Worm (Caenorhabditis elegans) whole organism, L4/young adult: Measurements from ENCODE around the gene B0563.5.

Source experiments
- W03F9.2 ChIP-seq: fragments of 150-350 bp; optimal IDR thresholded peaks from 2 replicates; lab custom pipeline; 2014; ENCODE audit warnings: missing biosample characterization, missing genetic modification characterization
- dao-5 ChIP-seq: sonication (generic microtip); optimal IDR thresholded peaks from 2 replicates; lab custom pipeline; 2016; ENCODE audit warnings: missing genotype, missing genetic modification characterization, moderate library complexity, missing compliant biosample characterization
- him-1 ChIP-seq: sonication (generic microtip); optimal IDR thresholded peaks from 2 replicates; lab custom pipeline; 2016; ENCODE audit warnings: missing genotype, missing genetic modification reagents, missing genetic modification characterization, missing compliant biosample characterization

B0563.5 gene

DNA sequence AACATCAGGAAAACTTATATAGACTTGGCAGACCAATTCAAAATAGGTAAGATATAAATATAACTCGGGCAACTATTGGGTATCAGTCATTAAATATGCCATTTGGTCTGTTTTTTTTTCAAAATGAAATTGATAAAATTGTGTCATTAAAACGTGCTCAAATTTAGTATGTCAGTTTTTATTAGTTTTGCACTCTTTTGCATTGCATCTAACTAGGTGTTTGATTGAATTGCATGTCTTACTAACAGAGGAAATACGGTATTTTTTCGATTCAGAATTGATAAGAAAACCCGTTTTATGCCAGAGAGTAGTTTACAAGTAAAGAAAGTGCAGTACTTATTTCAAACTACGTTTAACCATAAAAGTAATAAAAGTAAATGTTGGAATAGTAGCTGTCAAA, 9.8 kb downstream of the B0563.5 start:
- no peak for TF ChIP-seq W03F9.2 (tag; lab: Kevin White, UChicago)
- TF ChIP-seq dao-5 (tag; lab: Kevin White, UChicago): no peak
- TF ChIP-seq him-1: no peak

DNA sequence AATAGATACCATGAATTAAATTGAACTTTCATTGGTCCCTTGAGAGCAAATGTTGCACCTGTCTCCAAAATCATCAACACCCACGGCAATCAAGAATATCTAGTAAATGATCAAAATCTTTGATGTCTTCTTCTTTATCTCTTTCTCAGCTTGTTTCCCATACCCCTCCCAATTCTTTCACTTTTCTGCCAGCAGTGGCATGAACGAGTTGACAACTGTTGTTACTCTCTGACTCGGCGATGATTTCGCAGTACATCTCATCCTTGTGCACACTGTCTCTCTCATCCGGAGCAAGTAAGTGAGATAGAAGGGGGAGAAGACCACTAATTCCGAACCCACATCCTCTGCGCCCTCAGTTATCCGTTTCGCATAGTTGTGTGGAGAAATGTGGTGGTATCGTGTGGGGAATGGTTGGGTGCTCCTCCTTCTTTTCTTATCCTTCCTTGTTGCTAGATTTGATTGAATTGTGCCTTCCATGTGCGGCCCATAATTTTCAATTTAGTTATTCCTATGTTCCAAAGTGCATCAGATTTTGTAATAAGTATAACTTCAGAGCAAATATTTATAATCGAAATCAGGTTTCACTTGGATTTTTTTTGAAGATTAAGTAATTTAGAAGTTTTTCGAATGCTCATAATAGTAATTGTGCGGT, 15.4 kb downstream of the B0563.5 start:
- TF ChIP-seq him-1 (no peak), W03F9.2 (tag; lab: Kevin White, UChicago) (no peak), dao-5 (tag; lab: Kevin White, UChicago) (no peak)

DNA sequence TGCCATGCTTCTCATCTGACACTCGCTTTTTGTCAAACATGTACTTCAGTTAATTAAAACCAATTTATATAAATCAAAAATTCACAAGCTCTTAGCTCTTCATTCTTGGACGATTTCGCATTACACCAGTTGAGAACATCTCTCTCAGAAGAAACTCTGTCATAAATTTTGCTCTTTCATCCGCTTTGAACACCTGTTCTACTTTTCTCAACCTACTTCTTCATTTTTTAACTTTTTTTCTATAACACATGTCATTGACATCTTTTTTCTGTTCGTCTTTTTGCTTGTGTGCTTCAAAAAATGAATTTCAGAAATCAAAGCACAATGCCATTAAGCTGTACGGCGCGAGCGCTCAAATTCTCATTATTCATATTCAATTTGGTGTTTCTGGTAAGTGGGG, 16.9 kb downstream of the B0563.5 start, which contains the start of gene tsp-11:
tsp-11 (plus strand) TSS at position 301 of the 400 bp plus-strand sequence.
- TF ChIP-seq dao-5 (tag; lab: Kevin White, UChicago) (no peak), W03F9.2 (tag; lab: Kevin White, UChicago) (no peak), him-1 (no peak)

DNA sequence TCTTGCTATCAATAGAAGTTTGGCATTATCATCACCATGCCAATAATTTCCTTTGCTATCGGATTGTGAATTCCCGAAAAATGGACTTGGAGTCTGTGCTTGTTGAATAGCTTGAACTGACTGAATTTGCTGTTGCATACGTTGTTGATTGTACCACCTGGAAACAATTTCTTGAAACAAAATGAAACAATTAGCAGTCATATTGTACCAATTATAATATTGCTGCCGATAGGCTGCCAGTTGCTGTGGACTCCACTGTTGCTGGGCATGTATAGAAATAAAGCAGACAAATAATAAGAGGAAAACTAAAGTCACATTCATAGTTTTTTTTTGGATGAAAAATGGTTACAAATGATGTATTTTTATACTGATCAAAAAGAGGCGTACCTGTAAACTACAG, 21.0 kb downstream of the B0563.5 start, which contains the start of gene B0563.10:
B0563.10 (minus strand) TSS at position 325 of the 400 bp plus-strand sequence.
- TF ChIP-seq dao-5 (tag; lab: Kevin White, UChicago): no peak
- TF ChIP-seq W03F9.2 (tag; lab: Kevin White, UChicago): no peak
- no peak for TF ChIP-seq him-1

DNA sequence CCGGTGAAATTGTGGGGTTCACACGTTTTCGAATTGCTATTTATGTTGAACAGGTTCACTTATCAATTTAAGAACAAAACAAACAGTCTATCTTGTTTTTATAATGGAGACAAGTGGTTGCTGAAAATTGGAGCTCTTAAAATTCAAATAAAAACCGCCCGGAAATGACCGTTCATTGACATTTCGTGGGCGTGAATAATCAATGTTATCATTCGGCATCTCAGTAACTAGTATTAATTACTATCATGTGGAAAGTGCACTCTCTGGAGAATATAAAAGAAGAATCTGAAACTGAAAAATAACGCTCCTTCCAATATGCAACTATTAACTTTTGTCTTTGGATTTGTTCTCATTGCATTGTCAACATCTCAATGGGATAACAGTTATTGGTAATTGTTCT, 22.3 kb downstream of the B0563.5 start, which contains the start of gene B0563.9:
B0563.9 (plus strand) TSS at position 301 of the 400 bp plus-strand sequence.
- TF ChIP-seq dao-5 (tag; lab: Kevin White, UChicago) (no peak), W03F9.2 (tag; lab: Kevin White, UChicago) (no peak), him-1 (no peak)

DNA sequence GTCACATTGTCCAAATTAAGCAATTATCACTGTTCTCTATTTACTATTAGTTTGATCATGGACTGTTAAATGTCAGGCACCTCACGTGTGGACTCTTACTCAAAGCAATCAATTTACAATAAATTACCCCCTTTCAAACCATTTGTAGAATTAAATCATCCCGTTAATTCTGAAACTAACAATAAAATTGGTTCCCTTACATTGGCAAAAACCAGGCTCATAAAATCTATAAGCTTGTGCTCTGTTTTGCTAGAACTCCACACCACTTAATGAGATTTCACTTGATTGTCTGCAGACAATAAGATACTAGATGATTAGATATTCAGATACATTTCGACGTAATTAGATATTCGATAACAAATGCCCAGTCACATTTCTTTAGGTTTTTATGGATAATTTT, 24.1 kb downstream of the B0563.5 start:
- TF ChIP-seq dao-5 (tag; lab: Kevin White, UChicago): no peak
- TF ChIP-seq him-1: no peak
- TF ChIP-seq W03F9.2 (tag; lab: Kevin White, UChicago): no peak

DNA sequence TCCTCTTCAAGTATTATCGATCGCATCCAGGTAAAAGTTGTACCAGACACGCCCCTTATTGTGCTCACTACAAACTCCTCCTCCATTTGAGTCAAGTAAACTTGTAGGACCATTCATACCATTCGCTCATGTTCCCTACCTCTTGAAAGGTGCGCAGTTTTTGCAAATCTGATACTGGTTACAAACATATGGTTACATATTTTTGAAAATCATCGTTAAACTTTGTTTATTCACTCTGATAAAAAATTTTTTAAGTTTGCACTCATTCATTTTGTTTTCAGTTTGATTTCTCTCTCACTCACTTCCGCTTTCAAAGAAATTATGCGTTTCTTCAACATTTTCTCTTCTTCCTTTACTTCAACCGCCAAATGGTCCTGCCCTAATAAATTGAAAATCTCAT, 25.3 kb downstream of the B0563.5 start, which contains the start of gene B0563.1:
B0563.1 (plus strand) TSS at position 301 of the 400 bp plus-strand sequence.
- no peak for TF ChIP-seq W03F9.2 (tag; lab: Kevin White, UChicago)

DNA sequence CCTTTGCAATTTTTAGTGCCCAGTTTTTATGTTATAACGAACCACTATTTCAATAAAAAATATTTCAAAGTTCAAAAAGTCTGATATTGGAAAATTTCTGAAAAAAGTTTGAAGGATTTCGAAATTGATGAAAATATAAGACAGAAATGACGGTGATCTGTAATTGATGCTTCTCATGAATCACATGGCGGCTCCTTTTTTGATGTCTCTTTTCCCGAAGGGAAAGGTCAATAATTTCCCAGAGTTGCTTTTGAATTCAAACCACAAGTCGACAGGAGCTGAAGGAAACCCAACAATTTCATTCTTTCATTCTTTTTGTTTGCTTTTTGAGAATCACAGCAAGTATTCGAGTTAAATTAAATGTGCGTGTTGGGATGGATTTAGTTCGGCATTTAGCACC, 26.3 kb downstream of the B0563.5 start, which contains the start of gene B0563.18:
B0563.18 (plus strand) TSS at position 301 of the 400 bp plus-strand sequence.
- TF ChIP-seq W03F9.2 (tag; lab: Kevin White, UChicago) (no peak), him-1 (no peak), dao-5 (tag; lab: Kevin White, UChicago) (no peak)

DNA sequence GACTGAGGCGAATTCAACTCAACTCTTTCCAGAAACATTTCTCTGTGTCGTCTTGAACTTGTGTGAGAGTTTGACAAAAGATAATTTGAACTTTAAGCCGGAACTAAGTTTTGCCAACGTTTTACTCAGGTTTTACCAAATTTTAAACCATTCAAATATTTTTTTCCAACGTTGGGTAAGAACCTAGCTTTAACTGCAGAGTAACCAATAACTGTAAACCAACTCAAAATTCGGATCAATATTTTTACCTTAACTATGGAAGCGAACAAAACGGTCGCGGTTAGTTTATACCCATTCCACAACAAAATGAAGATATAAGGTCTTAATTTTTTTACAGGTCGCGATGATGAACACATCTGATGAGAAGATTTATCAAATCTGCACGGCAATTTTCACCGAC, 26.8 kb downstream of the B0563.5 start:
- TF ChIP-seq him-1 (no peak), W03F9.2 (tag; lab: Kevin White, UChicago) (no peak), dao-5 (tag; lab: Kevin White, UChicago) (no peak)

DNA sequence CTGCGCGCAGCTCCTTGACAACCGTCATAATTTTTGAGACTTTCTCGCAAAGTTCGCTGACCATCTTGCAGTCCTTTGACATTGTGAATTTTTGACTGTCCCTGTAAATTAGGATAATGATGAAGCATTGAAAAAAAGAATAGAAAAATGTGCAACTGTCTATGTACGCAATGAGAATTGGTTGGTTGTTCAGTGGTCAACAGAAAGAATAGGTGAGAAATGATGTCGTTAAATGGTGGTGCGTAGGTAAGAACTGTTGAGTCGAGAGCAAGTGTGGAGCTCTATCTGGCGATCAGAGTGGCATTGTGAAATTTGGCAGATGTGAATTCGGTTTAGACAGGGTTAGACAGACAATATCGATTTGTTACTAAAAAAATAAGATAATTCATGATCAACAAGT, 28.5 kb downstream of the B0563.5 start, which contains the start of gene B0563.8:
B0563.8 (minus strand) TSS at position 101 of the 400 bp plus-strand sequence.
- TF ChIP-seq him-1 (no peak), W03F9.2 (tag; lab: Kevin White, UChicago) (no peak), dao-5 (tag; lab: Kevin White, UChicago) (no peak)

DNA sequence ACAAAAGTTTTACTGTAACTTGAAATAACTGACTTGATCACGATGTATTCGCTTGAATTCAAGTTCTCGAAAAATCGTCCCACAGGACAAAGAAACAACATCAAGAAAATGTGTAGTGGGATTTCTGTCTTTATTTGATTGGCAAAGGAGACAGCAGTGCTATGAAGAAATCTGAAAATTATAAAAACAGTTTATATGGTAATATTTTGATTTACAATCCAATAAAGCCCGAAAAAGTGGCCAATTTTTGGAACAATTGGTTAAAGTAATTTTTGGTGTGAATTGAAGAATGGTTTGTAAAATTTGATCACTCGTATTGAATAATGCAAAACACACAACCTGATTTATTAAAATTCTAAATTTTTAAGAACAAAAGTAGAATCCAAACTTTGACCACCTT, 34.9 kb downstream of the B0563.5 start, which contains the start of gene Y81B9A.4:
Y81B9A.4 (minus strand) TSS at position 101 of the 400 bp plus-strand sequence.
- no peak for TF ChIP-seq dao-5 (tag; lab: Kevin White, UChicago)
- no peak for TF ChIP-seq him-1
- TF ChIP-seq W03F9.2 (tag; lab: Kevin White, UChicago): no peak

DNA sequence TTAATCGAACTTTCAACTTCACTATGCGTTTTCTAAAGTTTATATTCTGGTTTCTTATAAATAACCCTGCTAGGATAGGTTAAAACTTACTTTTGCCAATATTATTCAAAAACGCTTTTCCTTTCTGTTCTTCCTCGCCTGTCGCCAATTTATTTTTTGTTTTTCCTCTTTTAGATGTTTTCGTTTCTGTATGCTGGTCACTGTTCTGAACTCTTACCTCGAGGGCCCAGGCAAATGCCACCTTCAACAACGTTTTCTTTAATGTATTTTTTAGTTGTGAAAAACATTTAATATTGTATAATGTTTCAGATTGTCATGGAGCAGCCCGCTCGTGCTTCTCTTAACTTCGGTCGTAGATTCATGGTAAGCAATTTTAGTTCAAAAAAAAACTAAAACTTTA, 36.2 kb downstream of the B0563.5 start, which contains the start of gene Y81B9A.3:
Y81B9A.3 (plus strand) TSS at position 301 of the 400 bp plus-strand sequence.
- TF ChIP-seq dao-5 (tag; lab: Kevin White, UChicago) (no peak), W03F9.2 (tag; lab: Kevin White, UChicago) (no peak), him-1 (no peak)

DNA sequence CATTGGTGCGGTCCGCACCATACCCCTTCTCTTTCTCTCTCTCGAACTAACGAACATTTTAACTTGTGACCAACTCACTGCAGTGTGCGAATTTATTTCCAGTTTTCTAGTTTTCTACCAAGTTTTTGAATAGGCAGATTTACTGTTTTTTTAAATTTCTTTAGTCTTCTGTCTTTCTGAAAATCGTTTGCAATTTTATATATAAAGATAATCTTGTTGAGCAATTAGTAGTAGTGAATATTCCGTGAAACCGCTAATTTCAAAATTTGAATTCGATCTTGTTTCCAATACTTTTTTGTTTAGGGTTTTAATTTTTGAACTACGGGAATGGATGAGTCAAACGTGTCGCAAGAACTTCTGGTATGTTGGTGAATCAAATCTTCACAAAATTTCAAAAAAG, 37.9 kb downstream of the B0563.5 start, which contains the start of gene Y81B9A.2:
Y81B9A.2 (plus strand) TSS at position 301 of the 400 bp plus-strand sequence.
- TF ChIP-seq him-1: no peak
- no peak for TF ChIP-seq W03F9.2 (tag; lab: Kevin White, UChicago)
- TF ChIP-seq dao-5 (tag; lab: Kevin White, UChicago): no peak

DNA sequence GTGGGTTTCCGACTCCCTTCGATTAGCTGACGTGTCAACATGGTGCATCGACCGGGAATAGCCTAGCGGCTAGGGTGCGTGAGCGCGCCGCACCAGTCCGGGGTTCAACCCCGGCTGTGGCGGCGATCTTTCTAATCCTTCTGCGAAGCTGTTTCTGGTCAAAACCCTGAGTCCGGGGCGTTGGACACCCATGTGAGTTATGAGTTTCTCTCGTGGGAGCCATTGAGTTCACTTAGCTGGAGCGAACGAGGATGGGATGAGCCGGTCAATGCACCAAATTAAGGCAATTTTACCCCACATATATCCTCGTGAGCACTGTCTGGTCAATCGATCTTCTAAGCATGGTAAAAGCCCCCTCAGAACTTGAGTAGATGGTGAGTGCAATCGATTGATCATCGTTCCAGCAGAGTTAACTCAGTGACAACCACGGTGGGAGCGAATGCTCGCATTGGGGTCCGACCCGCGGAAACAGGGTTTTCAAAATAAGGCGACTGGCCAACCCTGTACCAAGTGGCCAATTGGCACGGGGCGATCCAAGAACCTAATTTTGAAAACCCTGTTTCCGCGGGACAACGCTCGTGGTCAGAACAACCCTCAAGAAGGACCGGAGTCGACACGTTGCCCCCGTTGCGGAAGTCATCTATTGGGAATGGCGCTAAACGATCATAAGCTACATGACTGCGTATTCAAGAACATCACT, 46.0 kb downstream of the B0563.5 start, which contains the start of gene Y81B9A.1:
Y81B9A.1 (plus strand) TSS at position 650 of the 700 bp plus-strand sequence.
- TF ChIP-seq dao-5 (tag; lab: Kevin White, UChicago): no peak
- no peak for TF ChIP-seq him-1
- TF ChIP-seq W03F9.2 (tag; lab: Kevin White, UChicago): no peak
